Worm (Caenorhabditis elegans) whole organism, L1 larva: ENCODE results near the gene enu-3.6.
A peak's percentile ranks its signal among the peaks of the same experiment; 100 is the strongest.

Source experiments
- C04F5.9 ChIP-seq: sonication (generic microtip); optimal IDR thresholded peaks from 2 replicates; lab custom pipeline; 2016; ENCODE audit warnings: missing genetic modification characterization, missing compliant biosample characterization
- F16B12.6 ChIP-seq: fragments of 150-350 bp; optimal IDR thresholded peaks from 2 replicates; lab custom pipeline; 2014; ENCODE audit warnings: missing biosample characterization, missing genetic modification characterization
- Y116A8C.19 ChIP-seq: sonication (generic microtip); optimal IDR thresholded peaks from 2 replicates; lab custom pipeline; 2016; ENCODE audit warnings: missing compliant biosample characterization, missing genetic modification characterization, borderline replicate concordance
- aly-2 ChIP-seq: fragments of 150-350 bp; optimal IDR thresholded peaks from 2 replicates; lab custom pipeline; 2014; ENCODE audit warnings: missing biosample characterization, missing genetic modification characterization
- ama-1 ChIP-seq: fragments of 150-350 bp; optimal IDR thresholded peaks from 2 replicates; lab custom pipeline; 2014
- blmp-1 ChIP-seq: fragments of 150-350 bp; optimal IDR thresholded peaks from 2 replicates; lab custom pipeline; 2014; ENCODE audit warnings: missing biosample characterization, missing genetic modification characterization
- ceh-88 ChIP-seq: fragments of 200-800 bp; sonication (Bioruptor generic); IDR thresholded peaks from 2 replicates; pipeline ENCODE4 v1.3.6; 2022; ENCODE audit warnings: missing genetic modification characterization, missing compliant biosample characterization
- ceh-90 ChIP-seq: sonication (generic microtip); optimal IDR thresholded peaks from 2 replicates; lab custom pipeline; 2016; ENCODE audit warnings: missing genetic modification characterization, missing compliant biosample characterization
- ces-1 ChIP-seq: fragments of 150-350 bp; optimal IDR thresholded peaks from 2 replicates; lab custom pipeline; 2014; ENCODE audit warnings: missing biosample characterization, missing genetic modification reagents, missing genetic modification characterization
- dpl-1 ChIP-seq, 3 experiments: fragments of 150-350 bp in 2 of 3; sonication (generic microtip) in 1 of 3; optimal IDR thresholded peaks; 2 replicates each; lab custom pipeline; 2014 to 2017; ENCODE audit warnings: missing biosample characterization in 3 of 3, missing genetic modification characterization in 3 of 3, missing genetic modification reagents in 3 of 3
- efl-1 ChIP-seq, 4 experiments: fragments of 150-350 bp; optimal IDR thresholded peaks in 3 of 4; peaks in 1 of 4; 1 replicate in 1 of 4; 2 replicates in 3 of 4; lab custom pipeline; 2014; ENCODE audit warnings: missing biosample characterization in 2 of 4, missing genetic modification characterization in 2 of 4, missing genetic modification reagents in 2 of 4
- egl-13 ChIP-seq: sonication (generic microtip); optimal IDR thresholded peaks from 2 replicates; lab custom pipeline; 2016; ENCODE audit warnings: missing genotype, missing genetic modification reagents, missing genetic modification characterization, missing compliant biosample characterization
- egl-27 ChIP-seq, 2 experiments: fragments of 150-350 bp in 1 of 2; sonication (generic microtip); optimal IDR thresholded peaks; 3 replicates each; lab custom pipeline; 2017 to 2018; ENCODE audit warnings: missing biosample characterization in 2 of 2, missing genetic modification characterization in 2 of 2, missing genetic modification reagents in 2 of 2
- elt-2 ChIP-seq: sonication (generic microtip); optimal IDR thresholded peaks from 2 replicates; lab custom pipeline; 2016; ENCODE audit warnings: missing genetic modification characterization, mild to moderate bottlenecking, inconsistent platforms, missing compliant biosample characterization, missing genetic modification reagents
- elt-3 ChIP-seq, 6 experiments: fragments of 150-350 bp in 1 of 6; sonication (generic microtip); optimal IDR thresholded peaks; 2 replicates each; lab custom pipeline; 2017 to 2018; ENCODE audit warnings: missing biosample characterization in 6 of 6, missing genetic modification characterization in 6 of 6, inconsistent platforms in 1 of 6
- fkh-4 ChIP-seq: sonication (generic microtip); optimal IDR thresholded peaks from 2 replicates; lab custom pipeline; 2016; ENCODE audit warnings: missing compliant biosample characterization, missing genetic modification characterization, borderline replicate concordance
- fkh-8 ChIP-seq: sonication (generic microtip); optimal IDR thresholded peaks from 2 replicates; lab custom pipeline; 2016; ENCODE audit warnings: mild to moderate bottlenecking, missing genetic modification characterization, missing compliant biosample characterization
- fos-1 ChIP-seq: fragments of 150-350 bp; optimal IDR thresholded peaks from 2 replicates; lab custom pipeline; 2014; ENCODE audit warnings: missing biosample characterization, missing genetic modification characterization
- grh-1 ChIP-seq: fragments of 200-800 bp; sonication (Bioruptor generic); IDR thresholded peaks from 2 replicates; pipeline ENCODE4 v1.3.6; 2022; ENCODE audit warnings: missing genetic modification reagents, missing genetic modification characterization, missing compliant biosample characterization
- hlh-4 ChIP-seq: sonication (generic microtip); optimal IDR thresholded peaks from 2 replicates; lab custom pipeline; 2016; ENCODE audit warnings: mild to moderate bottlenecking, missing genetic modification characterization, missing compliant biosample characterization
- hpl-2 ChIP-seq: fragments of 150-350 bp; optimal IDR thresholded peaks from 2 replicates; lab custom pipeline; 2014; ENCODE audit warnings: missing biosample characterization, missing genetic modification reagents, missing genetic modification characterization
- irx-1 ChIP-seq: sonication (generic microtip); optimal IDR thresholded peaks from 2 replicates; lab custom pipeline; 2016; ENCODE audit warnings: missing genetic modification characterization, missing compliant biosample characterization
- isw-1 ChIP-seq: fragments of 200-800 bp; sonication (Bioruptor generic); IDR thresholded peaks from 2 replicates; pipeline ENCODE4 v1.3.6; 2022; ENCODE audit warnings: missing genetic modification characterization, missing compliant biosample characterization
- lin-15B ChIP-seq: fragments of 150-350 bp; sonication (generic microtip); optimal IDR thresholded peaks from 3 replicates; lab custom pipeline; 2014; ENCODE audit warnings: missing biosample characterization, missing genetic modification characterization
- lin-39 ChIP-seq: fragments of 150-350 bp; optimal IDR thresholded peaks from 2 replicates; lab custom pipeline; 2014; ENCODE audit warnings: missing biosample characterization, missing genetic modification reagents, missing genetic modification characterization
- lsy-2 ChIP-seq, 2 experiments: fragments of 150-350 bp; optimal IDR thresholded peaks; 2 replicates each; lab custom pipeline; 2014; ENCODE audit warnings: missing biosample characterization in 2 of 2, missing genetic modification characterization in 2 of 2
- mef-2 ChIP-seq: fragments of 150-350 bp; optimal IDR thresholded peaks from 2 replicates; lab custom pipeline; 2014; ENCODE audit warnings: missing biosample characterization, missing genetic modification characterization
- mep-1 ChIP-seq: fragments of 150-350 bp; optimal IDR thresholded peaks from 2 replicates; lab custom pipeline; 2014; ENCODE audit warnings: missing biosample characterization, missing genetic modification characterization
- nhr-11 ChIP-seq: fragments of 150-350 bp; optimal IDR thresholded peaks from 2 replicates; lab custom pipeline; 2014; ENCODE audit warnings: missing biosample characterization, missing genetic modification characterization
- nhr-19 ChIP-seq: fragments of 200-800 bp; sonication (Bioruptor generic); conservative IDR thresholded peaks from 2 replicates; pipeline ENCODE4 v1.3.6; 2022; ENCODE audit warnings: missing genetic modification characterization, missing compliant biosample characterization
- nhr-237 ChIP-seq: fragments of 150-350 bp; optimal IDR thresholded peaks from 2 replicates; lab custom pipeline; 2014; ENCODE audit warnings: missing biosample characterization, missing genetic modification characterization
- nhr-28 ChIP-seq: fragments of 150-350 bp; optimal IDR thresholded peaks from 2 replicates; lab custom pipeline; 2014; ENCODE audit warnings: missing biosample characterization, missing genetic modification characterization
- nhr-76 ChIP-seq: sonication (generic microtip); optimal IDR thresholded peaks from 2 replicates; lab custom pipeline; 2017; ENCODE audit warnings: missing biosample characterization, missing genetic modification characterization
- nhr-84 ChIP-seq: sonication (generic microtip); optimal IDR thresholded peaks from 2 replicates; lab custom pipeline; 2017; ENCODE audit warnings: missing biosample characterization, missing genetic modification characterization
- nhr-85 ChIP-seq: sonication (generic microtip); peaks from one replicate; lab custom pipeline; 2016; ENCODE audit warnings: missing genetic modification characterization, inconsistent platforms, missing compliant biosample characterization
- pag-3 ChIP-seq: sonication (generic microtip); optimal IDR thresholded peaks from 2 replicates; lab custom pipeline; 2017; ENCODE audit warnings: missing genetic modification characterization, mild to moderate bottlenecking, missing compliant biosample characterization, antibody characterized with exemption, borderline replicate concordance; ENCODE audit not compliant: insufficient read depth
- pax-3 ChIP-seq: fragments of 200-800 bp; sonication (Bioruptor generic); optimal IDR thresholded peaks from 2 replicates; lab custom pipeline; 2018; ENCODE audit warnings: mild to moderate bottlenecking, missing genetic modification characterization, moderate library complexity, missing compliant biosample characterization
- pqm-1 ChIP-seq: sonication (generic microtip); optimal IDR thresholded peaks from 3 replicates; lab custom pipeline; 2017; ENCODE audit warnings: missing biosample characterization, missing genetic modification characterization
- skn-1 ChIP-seq: fragments of 150-350 bp; optimal IDR thresholded peaks from 2 replicates; lab custom pipeline; 2014; ENCODE audit warnings: missing biosample characterization, missing genetic modification characterization
- snpc-4 ChIP-seq: fragments of 150-350 bp; optimal IDR thresholded peaks from 2 replicates; lab custom pipeline; 2014; ENCODE audit warnings: missing biosample characterization, missing genetic modification characterization
- sox-4 ChIP-seq: sonication (generic microtip); optimal IDR thresholded peaks from 2 replicates; lab custom pipeline; 2016; ENCODE audit warnings: missing genetic modification characterization, missing compliant biosample characterization
- sptf-1 ChIP-seq: fragments of 150-350 bp; optimal IDR thresholded peaks from 2 replicates; lab custom pipeline; 2014; ENCODE audit warnings: missing biosample characterization, missing genetic modification characterization
- unc-130 ChIP-seq: fragments of 150-350 bp; optimal IDR thresholded peaks from 2 replicates; lab custom pipeline; 2017; ENCODE audit warnings: missing biosample characterization, missing genetic modification characterization, inconsistent platforms
- unc-30 ChIP-seq: sonication (generic microtip); optimal IDR thresholded peaks from 2 replicates; lab custom pipeline; 2017; ENCODE audit warnings: missing biosample characterization, missing genetic modification characterization
- unc-62 ChIP-seq: fragments of 150-350 bp; optimal IDR thresholded peaks from 2 replicates; lab custom pipeline; 2014; ENCODE audit warnings: missing biosample characterization, missing genetic modification reagents, missing genetic modification characterization
- xbp-1 ChIP-seq: sonication (generic microtip); optimal IDR thresholded peaks from 2 replicates; lab custom pipeline; 2016; ENCODE audit warnings: missing genetic modification characterization, missing compliant biosample characterization
- zip-4 ChIP-seq: fragments of 200-800 bp; sonication (Bioruptor generic); optimal IDR thresholded peaks from 2 replicates; lab custom pipeline; 2018; ENCODE audit warnings: mild to moderate bottlenecking, missing genetic modification characterization, moderate library complexity, missing compliant biosample characterization
- ztf-11 ChIP-seq, 2 experiments: sonication (generic microtip); optimal IDR thresholded peaks; 2 replicates each; lab custom pipeline; 2016 to 2017; ENCODE audit warnings: missing genetic modification characterization in 2 of 2, missing biosample characterization in 1 of 2, missing compliant biosample characterization in 1 of 2
- ztf-4 ChIP-seq: fragments of 150-350 bp; optimal IDR thresholded peaks from 2 replicates; lab custom pipeline; 2014; ENCODE audit warnings: missing biosample characterization, missing genetic modification characterization

The enu-3.6 gene

DNA sequence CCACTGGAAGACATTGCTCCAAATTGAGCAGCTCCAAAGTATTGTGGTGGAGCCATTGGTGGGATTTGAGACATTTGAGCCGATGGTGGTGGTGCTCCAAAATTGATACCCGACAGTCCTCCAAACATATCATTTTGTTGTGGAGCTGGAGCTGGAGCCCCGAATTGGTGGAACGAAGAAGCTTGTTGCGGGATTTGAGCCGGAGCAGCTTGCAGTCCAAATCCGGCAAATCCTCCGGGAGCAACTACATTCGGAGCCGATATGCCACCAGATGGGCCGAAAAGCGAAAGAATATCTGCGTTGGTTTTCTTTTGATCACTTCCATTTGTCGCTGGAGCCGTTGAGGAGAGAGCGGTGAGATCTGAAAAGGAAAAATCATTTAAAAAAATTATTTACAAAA lies 12.2 kb upstream of the enu-3.6 start:
- TF ChIP-seq ztf-4: no peak
- no peak for TF ChIP-seq ztf-11 (tag; optimal IDR thresholded peaks at IDR 0.05; lab: Kevin White, UChicago)
- no peak for TF ChIP-seq efl-1 (optimal IDR thresholded peaks at IDR 0.05; lab: Kevin White, UChicago)
- TF ChIP-seq efl-1 (GFP tag; optimal IDR thresholded peaks at IDR 0.05 in 1 of 2; lab: Kevin White, UChicago): peak in 1 of 2 experiments; percentile 25
- no peak for TF ChIP-seq pax-3 (tag; lab: Kevin White, UChicago)

DNA sequence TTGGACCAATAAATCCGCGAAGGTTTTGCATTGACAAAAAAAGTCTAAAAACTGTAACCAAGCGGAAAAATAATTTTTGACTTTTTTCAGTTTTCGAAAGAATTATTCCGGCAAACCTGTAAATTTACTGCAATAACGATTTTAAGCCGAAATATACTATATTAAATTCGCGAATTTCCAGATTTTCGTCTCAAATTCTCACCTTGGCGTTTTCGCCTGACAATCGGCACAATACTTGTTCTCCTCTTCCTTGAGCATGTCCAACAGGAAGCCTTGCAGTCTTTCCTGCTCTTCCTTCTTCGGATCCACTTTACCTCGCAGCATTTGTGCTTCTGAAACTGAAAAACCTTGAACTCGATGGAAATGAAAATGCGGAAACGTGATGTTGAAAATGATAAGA lies 10.8 kb upstream of the enu-3.6 start, which contains the start of gene smap-1:
Gene smap-1 (minus strand): TSS at position 338 of the 400 bp plus-strand sequence.
- TF ChIP-seq elt-2: no peak
- no peak for TF ChIP-seq efl-1 (optimal IDR thresholded peaks at IDR 0.05; lab: Kevin White, UChicago)
- TF ChIP-seq efl-1 (GFP tag; optimal IDR thresholded peaks at IDR 0.05 in 1 of 2; lab: Kevin White, UChicago): peak in 1 of 2 experiments; percentile 89
- no peak for TF ChIP-seq nhr-28 (tag; lab: Kevin White, UChicago)
- TF ChIP-seq nhr-76 (tag; lab: Kevin White, UChicago): no peak

DNA sequence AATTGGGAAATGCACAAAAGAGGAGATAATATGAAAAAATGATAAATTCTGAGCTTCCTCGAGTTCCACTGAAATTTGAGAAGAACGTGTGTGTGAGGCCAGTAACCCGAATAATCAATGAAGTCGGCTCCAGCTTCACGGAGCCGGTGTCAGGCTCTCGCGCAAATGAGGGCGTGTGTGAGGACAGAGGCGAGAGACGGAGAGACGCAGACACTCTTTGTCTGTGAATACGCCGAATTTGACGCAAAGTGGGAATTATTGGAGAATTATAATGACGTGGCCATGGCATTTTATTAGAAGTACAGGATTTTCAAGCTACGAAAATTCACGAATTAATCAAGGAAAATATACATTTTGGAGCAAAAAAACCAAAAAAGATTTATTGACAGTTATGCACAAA lies 10.3 kb upstream of the enu-3.6 start:
- TF ChIP-seq nhr-237 (tag; lab: Kevin White, UChicago) (no peak), fos-1 (tag; lab: Kevin White, UChicago) (peak; percentile 49), nhr-76 (tag; lab: Kevin White, UChicago) (no peak), lsy-2 (tag; optimal IDR thresholded peaks at IDR 0.05; lab: Kevin White, UChicago) (peak; percentile 21 to 70), hlh-4 (tag; lab: Kevin White, UChicago) (no peak), lin-39 (tag; lab: Kevin White, UChicago) (no peak), aly-2 (tag; lab: Kevin White, UChicago) (no peak), nhr-84 (tag; lab: Kevin White, UChicago) (no peak), F16B12.6 (tag; lab: Kevin White, UChicago) (peak; percentile 88), isw-1 (GFP tag; lab: Robert Waterston, UW) (no peak; the same call in 1 of the 2 replicates), elt-3 (tag; optimal IDR thresholded peaks at IDR 0.05; lab: Kevin White, UChicago) (no peak), pqm-1 (tag; lab: Kevin White, UChicago) (no peak), hpl-2 (GFP tag; lab: Kevin White, UChicago) (no peak), ceh-88 (GFP tag; lab: Robert Waterston, UW) (no peak), fkh-8 (tag; lab: Kevin White, UChicago) (peak; percentile 71), egl-27 (tag; optimal IDR thresholded peaks at IDR 0.05; lab: Kevin White, UChicago) (no peak), nhr-19 (GFP tag; lab: Robert Waterston, UW) (no peak), unc-130 (tag; lab: Kevin White, UChicago) (no peak), zip-4 (no peak), Y116A8C.19 (tag; lab: Kevin White, UChicago) (no peak), efl-1 (optimal IDR thresholded peaks at IDR 0.05; lab: Kevin White, UChicago) (peak; percentile 67 to 72), efl-1 (GFP tag; optimal IDR thresholded peaks at IDR 0.05 in 1 of 2; lab: Kevin White, UChicago) (peak in 1 of 2 experiments; percentile 58), pag-3 (tag; lab: Kevin White, UChicago) (no peak), blmp-1 (tag; lab: Kevin White, UChicago) (no peak), mep-1 (tag; lab: Kevin White, UChicago) (peak; percentile 53), C04F5.9 (tag; lab: Kevin White, UChicago) (no peak), ama-1 (lab: Kevin White, UChicago) (peak; percentile 39), sptf-1 (tag; lab: Kevin White, UChicago) (no peak), mef-2 (tag; lab: Kevin White, UChicago) (no peak), lin-15B (tag; lab: Kevin White, UChicago) (no peak), nhr-85 (peak; percentile 70), ceh-90 (no peak), grh-1 (GFP tag; lab: Robert Waterston, UW) (no peak), snpc-4 (tag; lab: Kevin White, UChicago) (no peak), sox-4 (tag; lab: Kevin White, UChicago) (no peak), irx-1 (tag; lab: Kevin White, UChicago) (peak; percentile 6), xbp-1 (tag; lab: Kevin White, UChicago) (peak; percentile 70), skn-1 (tag; lab: Kevin White, UChicago) (peak; percentile 8), unc-62 (no peak), fkh-4 (tag; lab: Kevin White, UChicago) (no peak), ces-1 (no peak), unc-30 (tag; lab: Kevin White, UChicago) (no peak), egl-13 (tag; lab: Kevin White, UChicago) (peak; percentile 33), pax-3 (tag; lab: Kevin White, UChicago) (peak; percentile 5), nhr-11 (tag; lab: Kevin White, UChicago) (no peak), dpl-1 (GFP tag; optimal IDR thresholded peaks at IDR 0.05; lab: Kevin White, UChicago) (peak in 2 of 3 experiments; percentile 35 to 66)
